Worm (Caenorhabditis elegans) whole organism, dauer: ENCODE data around the gene gpcp-1.

Experiments used
- unc-62 ChIP-seq: sonication (generic microtip); optimal IDR thresholded peaks from 2 replicates; lab custom pipeline; 2017; ENCODE audit warnings: missing biosample characterization, missing genetic modification reagents, missing genetic modification characterization

Gene gpcp-1

DNA sequence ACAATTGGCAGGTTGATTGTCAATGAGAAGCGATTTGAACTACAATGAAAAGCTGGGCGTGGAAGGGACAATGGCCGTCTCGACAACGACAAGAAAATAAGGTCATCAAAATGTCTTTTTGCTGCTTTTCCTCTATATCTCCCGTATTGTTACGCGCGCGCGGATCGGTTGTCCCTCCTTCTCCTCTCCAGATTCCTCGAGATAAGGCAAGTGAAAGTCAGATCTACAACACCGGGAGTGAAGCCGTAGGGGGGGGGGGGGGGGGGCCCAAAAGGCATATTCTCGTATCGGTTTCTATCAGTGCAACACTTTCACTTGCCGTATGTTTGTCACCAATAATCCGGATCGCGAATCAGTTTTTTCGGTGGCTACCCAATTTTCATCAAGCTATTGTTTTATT lies 16.1 kb downstream of the gpcp-1 start, which contains the start of gene wrt-2:
Gene wrt-2 (minus strand): TSS at position 46 of the 400 bp plus-strand sequence.
- TF ChIP-seq unc-62 (GFP tag; lab: Kevin White, UChicago), result no peak

DNA sequence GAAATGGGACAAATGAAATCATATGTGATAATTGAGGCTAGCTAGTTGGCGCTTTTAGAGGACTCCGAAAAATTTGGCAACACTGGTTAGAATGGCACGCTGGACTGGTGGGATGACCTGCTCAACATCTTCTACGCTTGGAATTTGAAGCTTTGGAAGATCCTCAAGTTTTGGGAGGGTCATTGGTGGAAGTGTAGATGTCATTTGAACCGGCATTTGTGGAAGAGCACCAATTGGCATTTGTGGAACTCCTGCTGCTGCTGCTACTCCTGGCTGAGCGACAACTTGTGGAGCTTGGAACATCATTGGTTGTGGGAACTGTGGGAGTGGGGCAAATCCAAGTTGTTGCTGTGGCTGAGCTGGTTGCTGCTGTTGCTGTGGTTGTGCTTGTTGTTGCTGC lies 18.0 kb downstream of the gpcp-1 start:
- no peak for TF ChIP-seq unc-62 (GFP tag; lab: Kevin White, UChicago)

DNA sequence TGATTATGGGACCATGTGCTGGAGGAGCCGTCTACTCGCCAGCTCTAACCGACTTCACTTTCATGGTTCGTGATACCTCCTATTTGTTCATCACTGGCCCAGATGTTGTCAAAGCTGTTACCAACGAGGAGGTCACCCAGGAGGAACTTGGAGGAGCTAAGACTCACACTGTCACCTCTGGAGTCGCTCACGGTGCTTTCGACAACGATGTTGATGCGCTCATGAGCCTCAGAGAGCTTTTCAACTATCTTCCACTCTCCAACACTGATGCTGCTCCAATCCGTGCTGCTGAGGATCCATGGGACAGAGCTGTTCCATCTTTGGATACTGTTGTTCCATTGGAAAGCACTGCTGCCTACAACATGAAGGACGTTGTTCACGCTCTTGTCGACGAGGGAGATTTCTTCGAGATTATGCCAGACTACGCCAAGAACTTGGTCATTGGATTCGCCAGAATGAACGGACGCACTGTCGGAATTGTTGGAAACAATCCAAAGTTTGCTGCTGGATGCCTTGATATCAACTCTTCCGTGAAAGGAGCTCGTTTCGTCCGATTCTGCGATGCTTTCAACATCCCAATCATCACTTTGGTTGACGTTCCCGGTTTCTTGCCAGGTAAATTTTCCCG lies 19.2 kb downstream of the gpcp-1 start:
- TF ChIP-seq unc-62 (GFP tag; lab: Kevin White, UChicago), result no peak

DNA sequence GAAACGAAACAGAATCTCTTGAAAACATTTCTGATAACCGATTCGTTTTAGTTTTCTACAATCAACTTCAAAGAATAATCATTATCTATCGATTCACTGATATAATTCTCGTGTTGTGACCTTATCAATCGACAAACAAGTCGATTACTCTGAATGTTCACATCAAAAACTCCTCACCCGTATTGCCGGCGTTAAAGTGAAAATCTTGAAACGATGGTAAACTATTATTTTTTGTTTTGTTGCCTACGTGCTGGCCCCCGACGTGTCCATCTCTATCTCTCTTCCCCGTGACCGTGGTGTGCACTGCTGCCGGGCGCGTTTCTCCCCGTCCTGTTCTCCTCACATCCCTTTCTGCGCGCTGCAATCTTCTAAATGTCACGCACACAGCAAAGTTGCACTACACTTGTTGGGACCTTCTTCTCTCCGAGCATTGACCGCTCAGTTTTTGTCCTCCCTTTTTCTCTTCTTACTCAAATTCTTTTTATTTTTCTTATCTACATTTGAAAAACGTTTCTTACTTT lies 20.5 kb downstream of the gpcp-1 start:
- no peak for TF ChIP-seq unc-62 (GFP tag; lab: Kevin White, UChicago)

DNA sequence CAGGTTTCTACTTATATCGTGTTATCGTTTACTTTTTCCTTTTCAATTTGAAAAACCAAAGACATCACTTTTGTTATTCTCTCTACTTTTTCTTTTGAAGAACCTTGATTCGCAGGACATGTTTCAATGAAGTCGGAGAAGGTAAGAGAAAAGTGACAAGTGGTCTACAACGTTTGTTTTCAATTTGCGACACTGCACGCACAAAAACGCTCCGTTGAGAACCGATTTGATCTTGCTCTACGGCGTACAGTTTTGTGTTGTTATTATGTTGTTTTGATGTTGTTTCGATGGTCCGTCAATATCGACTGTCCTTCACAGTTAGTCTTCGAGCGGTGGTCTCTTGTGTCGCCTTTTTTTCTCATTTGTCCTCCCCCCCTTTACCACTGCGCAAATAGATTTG lies 21.0 kb downstream of the gpcp-1 start, which contains the start of gene pccb-1:
Gene pccb-1 (plus strand): TSS at position 127 of the 400 bp plus-strand sequence.
- TF ChIP-seq unc-62 (GFP tag; lab: Kevin White, UChicago), result no peak

DNA sequence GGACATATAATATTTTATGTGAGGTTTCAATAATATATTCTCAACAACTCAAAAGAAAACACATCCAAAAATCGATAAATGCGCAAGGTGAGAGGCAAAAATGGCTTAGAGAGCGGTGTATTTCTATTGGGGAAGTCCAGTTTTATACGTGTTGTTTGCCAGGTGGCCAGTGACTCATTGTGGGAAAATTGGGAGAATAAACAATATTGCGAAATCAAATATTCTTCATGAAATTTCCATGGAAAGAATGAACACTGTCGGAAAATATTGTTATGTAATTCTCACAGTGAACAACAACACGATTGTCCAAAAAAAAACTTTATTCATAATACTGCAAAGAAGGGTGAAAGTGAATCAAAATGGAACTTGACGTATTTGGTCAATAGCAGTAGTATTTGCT lies 22.8 kb downstream of the gpcp-1 start:
- TF ChIP-seq unc-62 (GFP tag; lab: Kevin White, UChicago), result no peak

DNA sequence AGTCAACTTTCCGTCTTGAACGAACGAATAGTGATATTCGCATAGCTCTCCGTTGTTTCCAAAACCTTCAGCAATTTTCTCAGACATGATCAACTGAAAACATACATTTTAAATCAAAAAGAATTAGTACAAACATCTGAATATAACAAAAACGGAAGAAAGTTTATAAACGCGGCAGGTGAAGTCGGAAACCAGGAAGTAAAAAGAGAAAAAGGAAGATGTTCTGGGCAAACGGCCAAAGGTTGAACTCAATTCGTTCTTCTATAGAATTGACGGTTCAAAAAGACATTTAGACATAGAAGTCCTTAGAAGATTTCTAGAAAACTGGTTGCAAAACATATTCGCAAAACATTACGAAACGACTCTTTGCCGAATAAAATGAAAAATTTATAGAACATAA lies 23.2 kb downstream of the gpcp-1 start, which contains the start of gene F52E4.5:
Gene F52E4.5 (minus strand): TSS at position 101 of the 400 bp plus-strand sequence.
- TF ChIP-seq unc-62 (GFP tag; lab: Kevin White, UChicago), result no peak

DNA sequence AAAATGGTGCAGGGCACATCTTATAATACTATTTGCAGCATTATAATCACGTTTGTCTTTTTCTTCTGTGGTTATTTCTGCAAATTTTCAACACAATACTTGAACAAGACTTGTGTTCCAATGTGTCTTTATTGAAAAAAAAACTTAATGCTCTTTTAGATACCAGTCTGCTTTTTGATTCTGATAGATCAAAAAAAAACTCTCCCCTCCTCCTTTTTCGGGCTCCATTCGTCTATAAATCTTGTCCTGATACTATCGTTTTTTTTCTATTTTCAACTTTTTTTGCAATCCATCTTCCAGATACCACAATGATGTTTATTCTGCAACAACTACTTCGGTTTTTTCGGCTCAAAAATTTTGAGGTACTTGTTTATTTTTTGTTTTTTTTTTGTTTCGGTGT lies 29.6 kb downstream of the gpcp-1 start, which contains the start of gene twk-16:
Gene twk-16 (plus strand): TSS at position 301 of the 400 bp plus-strand sequence.
- TF ChIP-seq unc-62 (GFP tag; lab: Kevin White, UChicago), result no peak

DNA sequence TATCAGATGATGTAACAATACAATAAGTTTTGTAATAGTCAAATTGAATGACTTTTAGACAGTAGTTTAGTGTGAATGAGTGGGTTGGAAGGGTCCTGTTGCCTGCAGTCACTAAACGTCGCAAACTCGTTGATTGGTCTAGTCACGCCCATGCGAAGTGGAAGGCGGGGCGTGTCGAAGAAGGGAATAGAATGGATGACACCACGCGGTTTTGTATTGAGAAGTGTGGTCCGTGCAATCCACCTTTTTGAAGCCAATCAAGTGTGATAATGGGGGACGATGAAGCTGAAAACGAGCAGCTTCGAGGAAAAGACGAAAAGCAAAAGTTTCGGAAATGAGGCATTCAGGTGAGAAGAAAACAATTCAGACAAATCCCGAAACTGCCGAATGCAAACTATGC lies 40.1 kb downstream of the gpcp-1 start, which contains the start of gene ceh-31:
Gene ceh-31 (minus strand): TSS at position 101 of the 400 bp plus-strand sequence.
- no peak for TF ChIP-seq unc-62 (GFP tag; lab: Kevin White, UChicago)

DNA sequence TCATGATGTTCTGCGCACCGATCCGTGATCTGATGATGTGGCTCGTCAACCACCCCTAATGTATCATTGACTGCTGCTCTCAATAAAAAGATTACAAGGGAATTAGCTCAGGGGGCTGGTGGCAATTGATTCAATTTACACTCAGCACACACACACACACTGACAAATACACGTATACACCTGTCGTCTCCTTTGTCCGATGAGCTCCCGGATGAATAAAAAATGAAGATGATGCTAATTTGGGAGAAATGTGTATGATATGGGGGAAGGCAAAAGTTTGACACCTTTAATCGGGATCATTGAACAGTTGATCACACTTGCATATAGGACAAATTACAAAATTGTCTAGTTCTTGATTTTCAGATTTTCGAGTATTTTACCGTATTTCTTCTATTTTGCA lies 43.4 kb downstream of the gpcp-1 start:
- TF ChIP-seq unc-62 (GFP tag; lab: Kevin White, UChicago), result no peak

DNA sequence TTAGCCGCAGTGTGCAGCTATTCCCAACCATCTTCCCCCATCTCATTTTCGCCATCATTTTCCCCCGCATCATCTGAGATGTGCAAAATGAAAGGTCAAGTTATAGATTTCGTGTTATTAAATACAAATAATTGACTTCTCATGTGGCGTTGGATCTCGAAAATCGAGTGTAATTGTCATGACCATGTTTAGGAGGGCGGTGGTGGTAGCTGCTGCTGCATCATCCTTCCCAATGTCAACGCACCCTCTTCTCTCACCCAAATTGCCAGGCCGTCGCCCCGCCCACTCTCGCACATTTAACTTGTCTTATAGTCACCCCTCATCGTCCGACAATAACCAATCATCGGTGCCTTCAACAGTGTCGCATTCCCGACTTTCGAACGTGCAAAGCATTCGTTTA lies 47.2 kb downstream of the gpcp-1 start, which contains the start of gene ceh-30:
Gene ceh-30 (plus strand): TSS at position 301 of the 400 bp plus-strand sequence.
- TF ChIP-seq unc-62 (GFP tag; lab: Kevin White, UChicago), result no peak

DNA sequence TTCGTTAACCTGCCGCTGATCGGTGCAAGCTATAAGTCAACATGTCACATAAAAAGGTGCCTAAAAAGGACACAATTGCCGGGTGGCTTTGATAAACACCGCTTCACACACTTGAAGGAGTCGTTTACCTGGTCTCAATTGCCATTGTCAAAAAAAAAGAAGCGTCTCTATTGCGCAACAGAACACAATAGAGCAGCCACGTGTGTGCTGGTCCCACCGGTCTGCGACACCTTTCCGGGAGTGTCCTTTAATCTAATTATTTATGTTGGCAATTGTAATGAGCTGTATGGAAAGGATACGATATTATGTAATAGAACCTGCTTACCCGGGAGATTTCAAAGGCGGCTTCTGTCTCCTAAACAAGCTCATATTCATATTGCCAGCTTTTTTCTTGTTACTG lies 48.7 kb downstream of the gpcp-1 start:
- no peak for TF ChIP-seq unc-62 (GFP tag; lab: Kevin White, UChicago)

DNA sequence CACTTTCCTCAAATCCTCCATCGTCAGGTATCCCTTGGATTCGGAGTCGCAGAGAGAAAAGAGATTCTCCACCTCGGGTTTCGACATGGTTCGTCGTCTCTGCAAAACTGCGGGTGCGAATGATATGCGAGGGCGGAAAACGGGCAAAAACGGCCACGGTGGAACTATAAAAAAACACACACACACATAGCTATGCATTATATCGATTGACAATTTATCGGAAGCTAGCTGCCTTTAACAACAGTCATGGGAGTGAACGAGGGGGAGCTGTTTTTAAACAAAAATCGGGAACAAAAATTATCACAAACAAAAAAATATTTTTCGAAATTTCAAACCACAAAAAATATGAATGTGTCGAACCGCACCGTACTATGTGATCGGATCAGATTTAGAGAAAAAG lies 51.1 kb downstream of the gpcp-1 start, which contains the start of gene rsef-1:
Gene rsef-1 (minus strand): TSS at position 101 of the 400 bp plus-strand sequence.
- no peak for TF ChIP-seq unc-62 (GFP tag; lab: Kevin White, UChicago)

DNA sequence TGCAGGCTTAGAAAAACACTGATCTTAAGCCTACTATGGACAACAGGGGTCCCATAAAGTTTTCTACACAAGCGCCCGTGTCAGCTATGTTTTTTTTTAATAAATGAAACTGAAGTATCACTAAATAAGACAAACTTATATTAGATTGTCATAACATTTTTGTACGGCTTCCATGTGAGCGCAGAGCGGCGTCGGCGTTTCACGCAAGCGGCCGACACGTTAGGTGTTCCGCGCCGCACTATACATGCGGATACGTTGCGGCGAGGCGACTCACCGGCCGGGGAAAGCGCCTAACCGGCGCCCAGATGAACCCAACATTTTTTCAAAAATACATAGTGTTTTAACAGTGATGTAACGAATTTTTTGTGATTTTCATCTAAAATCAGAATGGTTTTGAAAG lies 52.8 kb downstream of the gpcp-1 start:
- TF ChIP-seq unc-62 (GFP tag; lab: Kevin White, UChicago), result no peak
